Worm (Caenorhabditis elegans) whole organism, L4 larva: ENCODE measurements around the gene daf-12.

ENCODE experiments used
- R02D3.7 ChIP-seq: fragments of 150-350 bp; sonication (generic microtip); optimal IDR thresholded peaks from 3 replicates; lab custom pipeline; 2014; ENCODE audit warnings: missing biosample characterization, missing genetic modification characterization
- Y5F2A.4 ChIP-seq: fragments of 200-800 bp; sonication (Bioruptor generic); optimal IDR thresholded peaks from 2 replicates; lab custom pipeline; 2018; ENCODE audit warnings: mild to moderate bottlenecking, missing genetic modification characterization, missing compliant biosample characterization
- ZK337.2 ChIP-seq: fragments of 200-800 bp; sonication (Bioruptor generic); IDR thresholded peaks from 2 replicates; pipeline ENCODE4 v1.3.6; 2022; ENCODE audit warnings: missing genetic modification reagents, missing genetic modification characterization, missing compliant biosample characterization
- ZK546.5 ChIP-seq, 2 experiments: sonication (generic microtip); optimal IDR thresholded peaks; 2 replicates each; lab custom pipeline; 2017; ENCODE audit warnings: missing biosample characterization in 2 of 2, missing genetic modification characterization in 2 of 2
- aly-2 ChIP-seq: sonication (generic microtip); optimal IDR thresholded peaks from 2 replicates; lab custom pipeline; 2018; ENCODE audit warnings: missing biosample characterization, missing genetic modification characterization
- attf-4 ChIP-seq: sonication (generic microtip); optimal IDR thresholded peaks from 3 replicates; lab custom pipeline; 2017; ENCODE audit warnings: missing biosample characterization, missing genetic modification characterization
- ceh-28 ChIP-seq: fragments of 150-350 bp; optimal IDR thresholded peaks from 2 replicates; lab custom pipeline; 2014; ENCODE audit warnings: missing biosample characterization, missing genetic modification reagents, missing genetic modification characterization
- ceh-82 ChIP-seq: sonication (generic microtip); optimal IDR thresholded peaks from 2 replicates; lab custom pipeline; 2017; ENCODE audit warnings: missing biosample characterization, missing genetic modification characterization
- daf-8 ChIP-seq: fragments of 200-800 bp; sonication (Bioruptor generic); IDR thresholded peaks from 2 replicates; pipeline ENCODE4 v1.3.6; 2022; ENCODE audit warnings: missing genetic modification characterization, missing compliant biosample characterization
- dmd-8 ChIP-seq: fragments of 200-800 bp; sonication (Bioruptor generic); IDR thresholded peaks from 2 replicates; pipeline ENCODE4 v1.3.6; 2022; ENCODE audit warnings: missing genetic modification characterization, missing compliant biosample characterization
- dpl-1 ChIP-seq: fragments of 150-350 bp; optimal IDR thresholded peaks from 2 replicates; lab custom pipeline; 2014; ENCODE audit warnings: missing biosample characterization, missing genetic modification reagents, missing genetic modification characterization
- egl-27 ChIP-seq: sonication (generic microtip); optimal IDR thresholded peaks from 3 replicates; lab custom pipeline; 2017; ENCODE audit warnings: missing biosample characterization, missing genetic modification reagents, missing genetic modification characterization
- hlh-11 ChIP-seq: fragments of 200-800 bp; sonication (Bioruptor generic); optimal IDR thresholded peaks from 2 replicates; lab custom pipeline; 2018; ENCODE audit warnings: mild to moderate bottlenecking, missing genetic modification characterization, missing compliant biosample characterization
- hlh-30 ChIP-seq: sonication (generic microtip); optimal IDR thresholded peaks from 2 replicates; lab custom pipeline; 2017; ENCODE audit warnings: antibody characterized with exemption, mild to moderate bottlenecking, missing genetic modification characterization, missing compliant biosample characterization; ENCODE audit not compliant: insufficient read depth
- hmg-1.1 ChIP-seq: fragments of 200-800 bp; sonication (Bioruptor generic); IDR thresholded peaks from 2 replicates; pipeline ENCODE4 v1.3.6; 2022; ENCODE audit warnings: missing genetic modification reagents, missing genetic modification characterization, missing compliant biosample characterization
- lim-7 ChIP-seq: fragments of 200-800 bp; sonication (Bioruptor generic); IDR thresholded peaks from 2 replicates; pipeline ENCODE4 v1.3.6; 2022; ENCODE audit warnings: missing genetic modification characterization, missing compliant biosample characterization
- lin-1 ChIP-seq: fragments of 200-800 bp; sonication (Bioruptor generic); IDR thresholded peaks from 2 replicates; pipeline ENCODE4 v1.3.6; 2022; ENCODE audit warnings: missing genetic modification reagents, missing genetic modification characterization, missing compliant biosample characterization
- lin-13 ChIP-seq: fragments of 150-350 bp; optimal IDR thresholded peaks from 2 replicates; lab custom pipeline; 2014; ENCODE audit warnings: missing biosample characterization, missing genetic modification reagents, missing genetic modification characterization
- lin-29 ChIP-seq: fragments of 200-800 bp; sonication (Bioruptor generic); IDR thresholded peaks from 2 replicates; pipeline ENCODE4 v1.3.6; 2022; ENCODE audit warnings: missing genetic modification reagents, missing genetic modification characterization, missing compliant biosample characterization
- madf-9 ChIP-seq: fragments of 200-800 bp; sonication (Bioruptor generic); conservative IDR thresholded peaks from 2 replicates; pipeline ENCODE4 v1.3.6; 2022; ENCODE audit warnings: missing genetic modification reagents, missing genetic modification characterization, missing compliant biosample characterization
- mes-2 ChIP-seq: sonication (generic microtip); optimal IDR thresholded peaks from 2 replicates; lab custom pipeline; 2016; ENCODE audit warnings: missing genotype, mild to moderate bottlenecking, missing genetic modification characterization, missing compliant biosample characterization; ENCODE audit not compliant: poor library complexity, severe bottlenecking
- mxl-2 ChIP-seq: fragments of 200-800 bp; sonication (Bioruptor generic); conservative IDR thresholded peaks from 2 replicates; pipeline ENCODE4 v1.3.6; 2022; ENCODE audit warnings: missing genetic modification reagents, missing genetic modification characterization, missing compliant biosample characterization
- nhr-111 ChIP-seq: fragments of 200-800 bp; sonication (Bioruptor generic); optimal IDR thresholded peaks from 2 replicates; lab custom pipeline; 2018; ENCODE audit warnings: mild to moderate bottlenecking, missing genetic modification characterization, missing compliant biosample characterization
- nhr-42 ChIP-seq: fragments of 200-800 bp; sonication (Bioruptor generic); IDR thresholded peaks from 2 replicates; pipeline ENCODE4 v1.3.6; 2022; ENCODE audit warnings: missing genetic modification characterization, missing compliant biosample characterization
- nhr-48 ChIP-seq: sonication (generic microtip); optimal IDR thresholded peaks from 2 replicates; lab custom pipeline; 2016; ENCODE audit warnings: mild to moderate bottlenecking, missing genetic modification characterization, missing compliant biosample characterization
- nhr-6 ChIP-seq: fragments of 150-350 bp; optimal IDR thresholded peaks from 2 replicates; lab custom pipeline; 2014; ENCODE audit warnings: missing biosample characterization, missing genetic modification characterization
- nhr-76 ChIP-seq: fragments of 150-350 bp; optimal IDR thresholded peaks from 2 replicates; lab custom pipeline; 2014; ENCODE audit warnings: missing biosample characterization, missing genetic modification characterization
- pha-4 ChIP-seq, 2 experiments: fragments of 150-350 bp in 1 of 2; fragments of 200-800 bp in 1 of 2; sonication (Bioruptor generic) in 1 of 2; IDR thresholded peaks in 1 of 2; optimal IDR thresholded peaks in 1 of 2; 2 replicates each; pipeline versions ENCODE4 v1.3.6 to Lab custom; 2014 to 2022; ENCODE audit warnings: missing genetic modification characterization in 2 of 2, missing genetic modification reagents in 2 of 2, missing biosample characterization in 1 of 2, missing compliant biosample characterization in 1 of 2
- saeg-2 ChIP-seq: fragments of 200-800 bp; sonication (Bioruptor generic); IDR thresholded peaks from 2 replicates; pipeline ENCODE4 v1.3.6; 2022; ENCODE audit warnings: missing genetic modification reagents, missing genetic modification characterization, missing compliant biosample characterization
- snpc-1.2 ChIP-seq: fragments of 200-800 bp; sonication (Bioruptor generic); IDR thresholded peaks from 2 replicates; pipeline ENCODE4 v1.3.6; 2022; ENCODE audit warnings: missing genetic modification reagents, missing genetic modification characterization, missing compliant biosample characterization
- tag-97 ChIP-seq: fragments of 200-800 bp; sonication (Bioruptor generic); IDR thresholded peaks from 2 replicates; pipeline ENCODE4 v1.3.6; 2022; ENCODE audit warnings: missing genetic modification characterization, missing compliant biosample characterization
- unc-62 ChIP-seq, 3 experiments: fragments of 150-350 bp in 1 of 3; sonication (generic microtip); optimal IDR thresholded peaks in 2 of 3; peaks in 1 of 3; 1 replicate in 1 of 3; 2 replicates in 2 of 3; lab custom pipeline; 2014 to 2017; ENCODE audit warnings: missing biosample characterization in 3 of 3, missing genetic modification characterization in 3 of 3, missing genetic modification reagents in 3 of 3, missing genotype in 1 of 3
- zip-2 ChIP-seq: fragments of 150-350 bp; optimal IDR thresholded peaks from 2 replicates; lab custom pipeline; 2014; ENCODE audit warnings: missing biosample characterization, missing genetic modification characterization

daf-12 gene

DNA sequence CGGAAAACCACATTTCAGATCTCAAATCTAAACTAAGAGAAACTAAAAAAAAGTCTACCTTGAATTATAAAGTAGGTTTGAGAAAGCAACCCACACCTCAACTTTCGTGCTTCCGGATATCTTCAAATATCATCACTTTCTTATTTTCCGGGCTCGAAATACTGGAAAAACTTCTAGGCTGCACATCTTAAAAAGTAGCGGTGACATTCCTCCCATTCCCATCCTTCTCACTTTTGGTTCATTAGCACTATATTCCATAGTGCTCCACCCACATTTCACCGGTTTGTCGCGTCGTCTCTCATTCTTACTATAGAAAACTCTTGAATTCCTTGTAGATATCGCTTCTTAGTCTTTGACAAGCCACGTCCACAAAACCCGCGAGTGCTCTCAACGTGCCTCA is 31.3 kb upstream of the daf-12 start, which contains the start of gene flp-19:
TSS of gene flp-19 (plus strand) at position 301 of the 400 bp plus-strand sequence.
- no peak for TF ChIP-seq mxl-2 (GFP tag; lab: Robert Waterston, UW)
- no peak for TF ChIP-seq ZK546.5 (tag; optimal IDR thresholded peaks at IDR 0.05; lab: Kevin White, UChicago)
- TF ChIP-seq madf-9 (GFP tag; lab: Robert Waterston, UW) = no peak
- TF ChIP-seq nhr-48 (tag; lab: Kevin White, UChicago) = no peak
- no peak for TF ChIP-seq zip-2 (tag; lab: Kevin White, UChicago)

DNA sequence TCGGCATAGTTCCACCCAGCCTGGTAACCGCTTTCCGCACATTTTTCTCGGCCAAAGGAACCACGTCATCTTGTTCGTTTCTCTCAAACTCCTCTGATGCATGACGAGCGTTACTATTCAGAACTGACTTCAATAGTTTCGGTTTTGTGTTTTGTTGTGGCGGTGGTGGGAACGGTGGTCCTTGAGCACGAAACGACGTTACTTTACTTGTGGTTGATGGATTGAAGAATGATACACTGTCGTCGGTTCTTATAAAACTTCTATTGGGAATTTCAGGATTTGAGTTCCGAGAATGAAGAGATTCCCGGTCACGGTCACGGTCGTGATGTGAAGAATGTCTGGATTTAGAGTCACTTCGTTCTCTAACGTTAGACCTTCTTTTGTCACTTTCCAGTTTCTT is 25.8 kb upstream of the daf-12 start:
- TF ChIP-seq unc-62 (GFP tag; optimal IDR thresholded peaks at IDR 0.05 in 1 of 2; lab: Kevin White, UChicago) (peak in 1 of 2 experiments; percentile 92), unc-62 (tag; optimal IDR thresholded peaks at IDR 0.05; lab: Kevin White, UChicago) (no peak), mxl-2 (GFP tag; lab: Robert Waterston, UW) (no peak)

DNA sequence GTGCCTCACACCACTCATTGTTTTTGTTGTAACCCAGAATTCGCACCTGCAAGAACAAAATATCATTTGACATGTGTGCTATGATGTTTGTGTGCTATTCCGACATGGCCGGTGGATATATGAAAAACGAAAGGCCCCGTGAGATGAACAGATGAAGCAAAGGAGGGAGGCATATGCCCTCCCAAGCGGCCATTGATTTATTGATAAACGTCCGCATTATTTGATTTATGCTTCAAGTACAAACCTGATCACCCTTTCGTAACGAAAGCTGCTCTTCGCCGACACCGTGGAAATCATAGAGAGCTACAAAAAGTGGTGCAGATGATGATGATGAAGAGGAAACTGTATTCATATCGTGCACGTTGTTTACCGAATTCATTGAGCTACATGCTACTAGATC is 23.4 kb upstream of the daf-12 start:
- TF ChIP-seq dpl-1 (GFP tag; lab: Kevin White, UChicago) (no peak), ceh-82 (tag; lab: Kevin White, UChicago) (no peak), nhr-48 (tag; lab: Kevin White, UChicago) (no peak), unc-62 (GFP tag; optimal IDR thresholded peaks at IDR 0.05 in 1 of 2; lab: Kevin White, UChicago) (peak in 1 of 2 experiments; percentile 61), unc-62 (tag; optimal IDR thresholded peaks at IDR 0.05; lab: Kevin White, UChicago) (no peak), lin-29 (no peak), dmd-8 (GFP tag; lab: Robert Waterston, UW) (no peak), egl-27 (tag; lab: Kevin White, UChicago) (no peak)

DNA sequence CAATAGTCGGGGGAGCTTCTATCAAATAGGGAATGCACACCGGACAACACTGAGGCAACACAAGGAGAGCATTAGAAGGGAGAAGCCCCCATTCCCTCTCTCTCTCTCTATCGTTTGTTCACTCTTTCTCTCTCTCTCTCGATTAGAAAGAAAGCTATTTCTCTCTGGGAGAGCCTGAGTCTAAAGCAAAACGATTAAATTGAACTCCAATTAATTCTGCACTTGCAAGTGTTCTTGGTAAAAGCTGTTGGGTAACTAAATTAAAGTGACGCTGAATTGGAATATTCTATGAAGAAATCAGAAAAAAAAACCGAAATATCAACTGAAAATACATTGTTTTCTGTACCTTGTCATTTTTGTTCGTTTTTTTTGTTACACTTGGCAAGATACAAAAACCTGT is 19.7 kb upstream of the daf-12 start:
- TF ChIP-seq ceh-28 (tag; lab: Kevin White, UChicago) (no peak), mxl-2 (GFP tag; lab: Robert Waterston, UW) (no peak), hlh-11 (tag; lab: Kevin White, UChicago) (peak; percentile 14), ceh-82 (tag; lab: Kevin White, UChicago) (no peak), snpc-1.2 (GFP tag; lab: Robert Waterston, UW) (no peak), saeg-2 (GFP tag; lab: Robert Waterston, UW) (no peak), ZK337.2 (GFP tag; lab: Robert Waterston, UW) (no peak), mes-2 (tag; lab: Kevin White, UChicago) (peak; percentile 27), R02D3.7 (tag; lab: Kevin White, UChicago) (no peak), pha-4 (GFP tag; IDR thresholded peaks at IDR 0.05; lab: Robert Waterston, UW) (no peak), pha-4 (tag; optimal IDR thresholded peaks at IDR 0.05; lab: Kevin White, UChicago) (peak; percentile 45), ZK546.5 (tag; optimal IDR thresholded peaks at IDR 0.05; lab: Kevin White, UChicago) (no peak), nhr-6 (tag; lab: Kevin White, UChicago) (no peak), lin-29 (no peak), hmg-1.1 (GFP tag; lab: Robert Waterston, UW) (no peak), Y5F2A.4 (GFP tag; lab: Kevin White, UChicago) (no peak), nhr-111 (no peak), lin-13 (GFP tag; lab: Kevin White, UChicago) (no peak), tag-97 (no peak), attf-4 (tag; lab: Kevin White, UChicago) (no peak), lim-7 (GFP tag; lab: Robert Waterston, UW) (no peak), aly-2 (tag; lab: Kevin White, UChicago) (no peak), hlh-30 (tag; lab: Kevin White, UChicago) (no peak), nhr-42 (GFP tag; lab: Robert Waterston, UW) (no peak), daf-8 (GFP tag; lab: Robert Waterston, UW) (no peak), lin-1 (GFP tag; lab: Robert Waterston, UW) (no peak), nhr-76 (no peak)
- TF ChIP-seq, all 104 proteins: peak for 3
